Worm (Caenorhabditis elegans) whole organism, L4 larva: Measurements from ENCODE around the gene F44D12.2.

Experiments used
- aha-1 ChIP-seq: fragments of 150-350 bp; peaks from one replicate; lab custom pipeline; 2014; ENCODE audit warnings: missing biosample characterization, missing genetic modification characterization
- ama-1 ChIP-seq: fragments of 150-350 bp; optimal IDR thresholded peaks from 2 replicates; lab custom pipeline; 2014; ENCODE audit warnings: inconsistent platforms, mixed read lengths
- daf-8 ChIP-seq: fragments of 200-800 bp; sonication (Bioruptor generic); IDR thresholded peaks from 2 replicates; pipeline ENCODE4 v1.3.6; 2022; ENCODE audit warnings: missing genetic modification characterization, missing compliant biosample characterization
- dve-1 ChIP-seq: sonication (generic microtip); optimal IDR thresholded peaks from 2 replicates; lab custom pipeline; 2017; ENCODE audit warnings: antibody characterized with exemption, mild to moderate bottlenecking, missing genetic modification characterization, missing compliant biosample characterization; ENCODE audit not compliant: insufficient read depth
- fkh-10 ChIP-seq: fragments of 150-350 bp; optimal IDR thresholded peaks from 2 replicates; lab custom pipeline; 2014; ENCODE audit warnings: missing biosample characterization, missing genetic modification reagents, missing genetic modification characterization
- lim-7 ChIP-seq: fragments of 200-800 bp; sonication (Bioruptor generic); IDR thresholded peaks from 2 replicates; pipeline ENCODE4 v1.3.6; 2022; ENCODE audit warnings: missing genetic modification characterization, missing compliant biosample characterization
- lin-15B ChIP-seq: fragments of 150-350 bp; sonication (generic microtip); optimal IDR thresholded peaks from 3 replicates; lab custom pipeline; 2014; ENCODE audit warnings: missing biosample characterization, missing genetic modification characterization
- lin-39 ChIP-seq: fragments of 150-350 bp; optimal IDR thresholded peaks from 2 replicates; lab custom pipeline; 2014; ENCODE audit warnings: missing biosample characterization, missing genetic modification reagents, missing genetic modification characterization
- lsy-2 ChIP-seq, 2 experiments: fragments of 150-350 bp in 1 of 2; sonication (generic microtip) in 1 of 2; optimal IDR thresholded peaks; 2 replicates each; lab custom pipeline; 2014 to 2017; ENCODE audit warnings: missing biosample characterization in 2 of 2, missing genetic modification characterization in 2 of 2
- saeg-2 ChIP-seq: fragments of 200-800 bp; sonication (Bioruptor generic); IDR thresholded peaks from 2 replicates; pipeline ENCODE4 v1.3.6; 2022; ENCODE audit warnings: missing genetic modification reagents, missing genetic modification characterization, missing compliant biosample characterization
- unc-130 ChIP-seq: sonication (generic microtip); optimal IDR thresholded peaks from 2 replicates; lab custom pipeline; 2016; ENCODE audit warnings: missing genetic modification reagents, missing genetic modification characterization, missing compliant biosample characterization
- zag-1 ChIP-seq: fragments of 150-350 bp; optimal IDR thresholded peaks from 2 replicates; lab custom pipeline; 2014; ENCODE audit warnings: missing biosample characterization, missing genetic modification characterization
- zfp-2 ChIP-seq: sonication (generic microtip); optimal IDR thresholded peaks from 2 replicates; lab custom pipeline; 2016; ENCODE audit warnings: mild to moderate bottlenecking, missing genetic modification characterization, missing compliant biosample characterization

- no peak for TF ChIP-seq fkh-10
- TF ChIP-seq lin-15B (tag; lab: Kevin White, UChicago), result no peak
- TF ChIP-seq dve-1, result peak; percentile 93
- TF ChIP-seq lsy-2 (tag; optimal IDR thresholded peaks at IDR 0.05; lab: Kevin White, UChicago), result peak in 1 of 2 experiments; percentile 1
- no peak for TF ChIP-seq unc-130 (GFP tag; lab: Kevin White, UChicago)
- TF ChIP-seq zag-1 (tag; lab: Kevin White, UChicago), result no peak
- no peak for TF ChIP-seq lim-7 (GFP tag; lab: Robert Waterston, UW)
- TF ChIP-seq saeg-2 (GFP tag; lab: Robert Waterston, UW), result 0 out of 2 replicates have a peak, but pooled peaks have one; percentile 19
- TF ChIP-seq lin-39, result no peak
- TF ChIP-seq zfp-2 (tag; lab: Kevin White, UChicago), result no peak
- no peak for TF ChIP-seq daf-8 (GFP tag; lab: Robert Waterston, UW)
- TF ChIP-seq ama-1 (lab: Kevin White, UChicago), result no peak
- peak; percentile 87 for TF ChIP-seq aha-1 (tag; lab: Kevin White, UChicago)
Observed at ce11 chrIV:10059175-10059574, 41.6 kb upstream of the F44D12.2 start.
